Fruit fly (Drosophila melanogaster) whole organism, wandering third instar larva: ENCODE results near the gene nero.

Source experiments
- Dif ChIP-seq: fragments of 200-275, 200-300 bp; sonication (Bioruptor generic); optimal IDR thresholded peaks from 2 replicates; lab custom pipeline; 2018; ENCODE audit warnings: missing biosample characterization, missing genetic modification characterization; ENCODE audit not compliant: partially characterized antibody
- HLH106 ChIP-seq: fragments of 200-800 bp; optimal IDR thresholded peaks from 3 replicates; lab custom pipeline; 2019; ENCODE audit warnings: missing biosample characterization, mild to moderate bottlenecking, missing genetic modification characterization, moderate library complexity
- N ChIP-seq: fragments of >200 bp; optimal IDR thresholded peaks from 2 replicates; lab custom pipeline; 2018; ENCODE audit warnings: missing biosample characterization, missing external identifiers, missing genetic modification characterization
- Sp1 ChIP-seq: fragments of 200-800 bp; sonication (Bioruptor generic); optimal IDR thresholded peaks from 3 replicates; lab custom pipeline; 2019; ENCODE audit warnings: missing biosample characterization, mild to moderate bottlenecking, missing genetic modification characterization, moderate library complexity
- dl ChIP-seq, 2 experiments: fragments of 175-275, 200-275 bp in 1 of 2; fragments of 200-275 bp in 1 of 2; sonication (Bioruptor generic); optimal IDR thresholded peaks; lab custom pipeline; 2018; ENCODE audit warnings: mild to moderate bottlenecking in 2 of 2, missing biosample characterization in 2 of 2, missing genetic modification characterization in 2 of 2, moderate library complexity in 2 of 2; ENCODE audit not compliant: partially characterized antibody in 2 of 2, insufficient read depth in 1 of 2
- dsf ChIP-seq: sonication (Bioruptor generic); optimal IDR thresholded peaks from 2 replicates; lab custom pipeline; 2016; ENCODE audit warnings: missing biosample characterization, missing genetic modification characterization, borderline replicate concordance
- usp ChIP-seq: fragments of >200 bp; optimal IDR thresholded peaks from 2 replicates; lab custom pipeline; 2017; ENCODE audit warnings: missing biosample characterization, missing genetic modification characterization

dm6 chr3R:31726286-31726685 lies 21.1 kb downstream of the nero start:
- TF ChIP-seq usp (no peak), N (GFP tag; lab: Kevin White, UChicago) (no peak), HLH106 (tag; lab: Kevin White, UChicago) (no peak), Sp1 (GFP tag; lab: Kevin White, UChicago) (no peak), dsf (GFP tag; lab: Kevin White, UChicago) (no peak), dl (GFP tag; optimal IDR thresholded peaks at IDR 0.05; lab: Kevin White, UChicago; ENCODE audit: insufficient read depth in 1 of 2, partially characterized antibody in 2 of 2) (no peak), Dif (GFP tag; lab: Kevin White, UChicago) (no peak)
